Worm (Caenorhabditis elegans) whole organism, L4 larva: ENCODE results near the gene F16H6.3.
"Not testable (repeated sequence)": the region's sequence is repeated elsewhere in the genome, so short reads cannot be mapped to it uniquely, and the experiment has no call there.

Experiments
- F26F4.8 ChIP-seq: fragments of 200-800 bp; sonication (Bioruptor generic); conservative IDR thresholded peaks from 2 replicates; pipeline ENCODE4 v1.3.6; 2022; ENCODE audit warnings: missing genetic modification characterization, missing compliant biosample characterization
- F37D6.2 ChIP-seq: sonication (generic microtip); optimal IDR thresholded peaks from 2 replicates; lab custom pipeline; 2016; ENCODE audit warnings: mild to moderate bottlenecking, missing genetic modification characterization, missing compliant biosample characterization
- F49E8.2 ChIP-seq: sonication (generic microtip); optimal IDR thresholded peaks from 2 replicates; lab custom pipeline; 2016; ENCODE audit warnings: missing compliant biosample characterization, mild to moderate bottlenecking, missing genetic modification characterization, borderline replicate concordance
- R02D3.7 ChIP-seq: fragments of 150-350 bp; sonication (generic microtip); optimal IDR thresholded peaks from 3 replicates; lab custom pipeline; 2014; ENCODE audit warnings: missing biosample characterization, missing genetic modification characterization
- T20F7.1 ChIP-seq: fragments of 200-800 bp; sonication (Bioruptor generic); optimal IDR thresholded peaks from 2 replicates; lab custom pipeline; 2018; ENCODE audit warnings: mild to moderate bottlenecking, missing genetic modification characterization, missing compliant biosample characterization
- Y105C5A.15 ChIP-seq: fragments of 200-800 bp; sonication (Bioruptor generic); IDR thresholded peaks from 2 replicates; pipeline ENCODE4 v1.3.6; 2022; ENCODE audit warnings: missing genetic modification characterization, missing compliant biosample characterization
- Y75B8A.6 ChIP-seq: fragments of 200-800 bp; sonication (Bioruptor generic); IDR thresholded peaks from 2 replicates; pipeline ENCODE4 v1.3.6; 2022; ENCODE audit warnings: missing genetic modification reagents, missing genetic modification characterization, missing compliant biosample characterization
- aha-1 ChIP-seq: fragments of 150-350 bp; peaks from one replicate; lab custom pipeline; 2014; ENCODE audit warnings: missing biosample characterization, missing genetic modification characterization
- ama-1 ChIP-seq: fragments of 150-350 bp; optimal IDR thresholded peaks from 2 replicates; lab custom pipeline; 2014; ENCODE audit warnings: inconsistent platforms, mixed read lengths
- attf-4 ChIP-seq: sonication (generic microtip); optimal IDR thresholded peaks from 3 replicates; lab custom pipeline; 2017; ENCODE audit warnings: missing biosample characterization, missing genetic modification characterization
- cey-2 ChIP-seq: sonication (generic microtip); optimal IDR thresholded peaks from 3 replicates; lab custom pipeline; 2017; ENCODE audit warnings: missing genetic modification characterization, mild to moderate bottlenecking, missing compliant biosample characterization, antibody characterized with exemption, borderline replicate concordance; ENCODE audit not compliant: insufficient read depth
- daf-12 ChIP-seq: fragments of 150-350 bp; optimal IDR thresholded peaks from 2 replicates; lab custom pipeline; 2014; ENCODE audit warnings: missing biosample characterization, missing genetic modification reagents, missing genetic modification characterization
- daf-16 ChIP-seq, 3 experiments: sonication (generic microtip); optimal IDR thresholded peaks; 2 replicates each; lab custom pipeline; 2016 to 2017; ENCODE audit warnings: missing genetic modification characterization in 3 of 3, missing genetic modification reagents in 3 of 3, mild to moderate bottlenecking in 2 of 3, missing compliant biosample characterization in 2 of 3, missing biosample characterization in 1 of 3, moderate library complexity in 1 of 3
- daf-19 ChIP-seq: fragments of 200-800 bp; sonication (Bioruptor generic); conservative IDR thresholded peaks from 2 replicates; pipeline ENCODE4 v1.3.6; 2022; ENCODE audit warnings: missing genetic modification characterization, missing compliant biosample characterization
- daf-8 ChIP-seq: fragments of 200-800 bp; sonication (Bioruptor generic); IDR thresholded peaks from 2 replicates; pipeline ENCODE4 v1.3.6; 2022; ENCODE audit warnings: missing genetic modification characterization, missing compliant biosample characterization
- dmd-6 ChIP-seq: fragments of 200-800 bp; sonication (Bioruptor generic); IDR thresholded peaks from 2 replicates; pipeline ENCODE4 v1.3.6; 2022; ENCODE audit warnings: missing genetic modification reagents, missing genetic modification characterization, missing compliant biosample characterization
- duxl-1 ChIP-seq: sonication (generic microtip); optimal IDR thresholded peaks from 2 replicates; lab custom pipeline; 2016; ENCODE audit warnings: mild to moderate bottlenecking, missing genetic modification characterization, moderate library complexity, missing compliant biosample characterization; ENCODE audit not compliant: poor library complexity
- dve-1 ChIP-seq: sonication (generic microtip); optimal IDR thresholded peaks from 2 replicates; lab custom pipeline; 2017; ENCODE audit warnings: antibody characterized with exemption, mild to moderate bottlenecking, missing genetic modification characterization, missing compliant biosample characterization; ENCODE audit not compliant: insufficient read depth
- egl-43 ChIP-seq: fragments of 200-800 bp; sonication (Bioruptor generic); IDR thresholded peaks from 2 replicates; pipeline ENCODE4 v1.3.6; 2022; ENCODE audit warnings: missing genetic modification reagents, missing genetic modification characterization, missing compliant biosample characterization
- fkh-10 ChIP-seq: fragments of 150-350 bp; optimal IDR thresholded peaks from 2 replicates; lab custom pipeline; 2014; ENCODE audit warnings: missing biosample characterization, missing genetic modification reagents, missing genetic modification characterization
- hif-1 ChIP-seq, 2 experiments: sonication (generic microtip); optimal IDR thresholded peaks; 2 replicates each; lab custom pipeline; 2016 to 2017; ENCODE audit warnings: missing compliant biosample characterization in 2 of 2, missing genetic modification characterization in 2 of 2, missing genetic modification reagents in 2 of 2, missing genotype in 2 of 2, mild to moderate bottlenecking in 1 of 2
- hlh-11 ChIP-seq: fragments of 200-800 bp; sonication (Bioruptor generic); optimal IDR thresholded peaks from 2 replicates; lab custom pipeline; 2018; ENCODE audit warnings: mild to moderate bottlenecking, missing genetic modification characterization, missing compliant biosample characterization
- hlh-30 ChIP-seq: sonication (generic microtip); optimal IDR thresholded peaks from 2 replicates; lab custom pipeline; 2017; ENCODE audit warnings: antibody characterized with exemption, mild to moderate bottlenecking, missing genetic modification characterization, missing compliant biosample characterization; ENCODE audit not compliant: insufficient read depth
- lim-7 ChIP-seq: fragments of 200-800 bp; sonication (Bioruptor generic); IDR thresholded peaks from 2 replicates; pipeline ENCODE4 v1.3.6; 2022; ENCODE audit warnings: missing genetic modification characterization, missing compliant biosample characterization
- lin-29 ChIP-seq: fragments of 200-800 bp; sonication (Bioruptor generic); IDR thresholded peaks from 2 replicates; pipeline ENCODE4 v1.3.6; 2022; ENCODE audit warnings: missing genetic modification reagents, missing genetic modification characterization, missing compliant biosample characterization
- lin-38 ChIP-seq: fragments of 200-800 bp; sonication (Bioruptor generic); IDR thresholded peaks from 2 replicates; pipeline ENCODE4 v1.3.6; 2022; ENCODE audit warnings: missing genetic modification reagents, missing genetic modification characterization, missing compliant biosample characterization
- lsy-2 ChIP-seq, 2 experiments: fragments of 150-350 bp in 1 of 2; sonication (generic microtip) in 1 of 2; optimal IDR thresholded peaks; 2 replicates each; lab custom pipeline; 2014 to 2017; ENCODE audit warnings: missing biosample characterization in 2 of 2, missing genetic modification characterization in 2 of 2
- mep-1 ChIP-seq: fragments of 150-350 bp; sonication (generic microtip); optimal IDR thresholded peaks from 3 replicates; lab custom pipeline; 2014; ENCODE audit warnings: missing biosample characterization, missing genetic modification characterization
- mxl-3 ChIP-seq: fragments of 200-800 bp; sonication (Bioruptor generic); optimal IDR thresholded peaks from 2 replicates; lab custom pipeline; 2018; ENCODE audit warnings: mild to moderate bottlenecking, missing genetic modification characterization, missing compliant biosample characterization
- nhr-10 ChIP-seq: fragments of 150-350 bp; optimal IDR thresholded peaks from 2 replicates; lab custom pipeline; 2014; ENCODE audit warnings: missing biosample characterization, missing genetic modification characterization
- nhr-28 ChIP-seq: fragments of 150-350 bp; optimal IDR thresholded peaks from 2 replicates; lab custom pipeline; 2014; ENCODE audit warnings: missing biosample characterization, missing genetic modification characterization
- nhr-77 ChIP-seq: fragments of 150-350 bp; optimal IDR thresholded peaks from 2 replicates; lab custom pipeline; 2014; ENCODE audit warnings: missing biosample characterization, missing genetic modification characterization
- pqm-1 ChIP-seq: sonication (generic microtip); optimal IDR thresholded peaks from 2 replicates; lab custom pipeline; 2017; ENCODE audit warnings: missing biosample characterization, missing genetic modification characterization
- rbr-2 ChIP-seq: sonication (generic microtip); optimal IDR thresholded peaks from 2 replicates; lab custom pipeline; 2016; ENCODE audit warnings: missing genotype, missing genetic modification characterization, missing compliant biosample characterization
- snpc-4 ChIP-seq: fragments of 150-350 bp; optimal IDR thresholded peaks from 2 replicates; lab custom pipeline; 2014; ENCODE audit warnings: missing biosample characterization, missing genetic modification characterization
- spr-3 ChIP-seq: fragments of 200-800 bp; sonication (Bioruptor generic); optimal IDR thresholded peaks from 2 replicates; lab custom pipeline; 2018; ENCODE audit warnings: mild to moderate bottlenecking, missing genetic modification characterization, missing compliant biosample characterization
- zip-11 ChIP-seq: fragments of 200-800 bp; sonication (Bioruptor generic); IDR thresholded peaks from 2 replicates; pipeline ENCODE4 v1.3.6; 2022; ENCODE audit warnings: missing genetic modification characterization, missing compliant biosample characterization
- ztf-7 ChIP-seq: fragments of 150-350 bp; optimal IDR thresholded peaks from 2 replicates; lab custom pipeline; 2014; ENCODE audit warnings: missing biosample characterization, missing genetic modification characterization

The F16H6.3 gene

DNA sequence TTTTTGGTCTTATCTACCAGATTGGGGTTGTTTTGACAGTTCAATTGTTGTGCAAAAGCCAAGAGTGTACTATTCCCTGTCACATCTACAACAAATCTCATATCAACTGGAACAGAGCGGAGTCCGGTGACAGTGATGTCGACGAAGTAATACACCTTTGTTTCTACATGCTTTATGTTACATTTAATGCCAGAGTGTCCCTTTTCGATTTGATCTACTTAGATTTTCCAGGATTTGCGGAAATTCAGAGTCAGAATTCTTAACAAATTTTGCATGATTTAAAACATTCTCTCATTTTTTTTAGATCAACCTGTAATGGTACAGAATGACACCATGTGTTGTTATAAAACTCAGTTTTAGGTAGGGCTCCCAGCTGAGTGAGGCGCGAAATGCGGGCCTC is 21.1 kb downstream of the F16H6.3 start, which contains the start of gene F16H6.8:
TSS of gene F16H6.8 (minus strand) at position 101 of the 400 bp plus-strand sequence.
- TF ChIP-seq egl-43 (GFP tag; lab: Robert Waterston, UW); Y75B8A.6; spr-3 (GFP tag; lab: Kevin White, UChicago): not testable (repeated sequence)

DNA sequence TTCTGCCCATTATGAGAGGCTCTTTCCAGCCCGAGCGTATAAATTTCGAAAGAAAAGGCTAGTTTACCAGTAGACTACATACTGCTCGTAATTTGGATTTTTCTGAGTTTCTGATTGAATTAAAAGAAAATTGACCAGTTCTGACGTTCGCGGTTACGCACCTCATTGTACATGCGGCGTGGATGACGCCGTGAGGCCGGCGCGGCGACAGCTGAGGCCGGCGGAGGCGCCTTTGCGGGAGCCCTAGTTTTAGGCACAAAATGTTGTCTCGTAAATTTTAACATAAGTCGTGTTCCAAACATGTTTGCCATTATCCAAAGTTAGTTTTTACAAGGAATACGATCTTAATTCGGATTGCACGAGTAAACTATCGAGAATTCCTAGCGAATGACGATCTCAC is 21.7 kb downstream of the F16H6.3 start, which contains the start of gene F16H6.9:
TSS of gene F16H6.9 (plus strand) at position 301 of the 400 bp plus-strand sequence.
- TF ChIP-seq Y105C5A.15 (GFP tag; lab: Robert Waterston, UW); nhr-10 (tag; lab: Kevin White, UChicago); T20F7.1 (GFP tag; lab: Kevin White, UChicago): not testable (repeated sequence)
- TF ChIP-seq, all 104 proteins: peak for 0; not testable (repeated sequence) for 104

DNA sequence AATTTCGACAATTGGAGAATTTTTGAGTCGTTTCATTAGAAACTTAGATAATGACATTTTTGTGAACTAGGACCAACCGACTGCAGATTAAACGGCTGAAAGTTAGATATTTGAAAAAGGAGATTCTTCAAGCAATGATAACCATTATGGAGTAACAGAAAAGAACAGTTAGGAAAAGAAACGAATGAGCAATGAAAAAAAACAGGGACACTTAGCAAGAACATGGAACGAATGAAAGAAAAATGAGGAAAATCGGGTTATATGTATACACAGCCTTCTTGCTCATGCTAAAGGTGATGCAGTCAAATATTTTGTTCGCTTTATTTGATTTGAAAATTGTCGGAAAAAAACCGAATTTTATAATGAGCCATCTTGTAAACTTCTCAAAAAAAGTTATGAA is 29.2 kb downstream of the F16H6.3 start, which contains the start of gene F16H6.10:
TSS of gene F16H6.10 (minus strand) at position 101 of the 400 bp plus-strand sequence.
- TF ChIP-seq ama-1 (lab: Kevin White, UChicago), result no peak
- TF ChIP-seq lin-29, result no peak
- no peak for TF ChIP-seq hif-1 (tag; optimal IDR thresholded peaks at IDR 0.05; lab: Kevin White, UChicago)
- TF ChIP-seq F49E8.2 (tag; lab: Kevin White, UChicago), result no peak
- no peak for TF ChIP-seq rbr-2
- TF ChIP-seq duxl-1, result no peak
- TF ChIP-seq daf-12 (tag; lab: Kevin White, UChicago), result no peak
- TF ChIP-seq zip-11 (GFP tag; lab: Robert Waterston, UW), result no peak
- no peak for TF ChIP-seq Y105C5A.15 (GFP tag; lab: Robert Waterston, UW)
- no peak for TF ChIP-seq ztf-7
- TF ChIP-seq lim-7 (GFP tag; lab: Robert Waterston, UW), result no peak
- no peak for TF ChIP-seq daf-8 (GFP tag; lab: Robert Waterston, UW)
- TF ChIP-seq R02D3.7, result no peak
- no peak for TF ChIP-seq daf-19 (GFP tag; lab: Robert Waterston, UW)
- TF ChIP-seq F37D6.2 (tag; lab: Kevin White, UChicago), result no peak

DNA sequence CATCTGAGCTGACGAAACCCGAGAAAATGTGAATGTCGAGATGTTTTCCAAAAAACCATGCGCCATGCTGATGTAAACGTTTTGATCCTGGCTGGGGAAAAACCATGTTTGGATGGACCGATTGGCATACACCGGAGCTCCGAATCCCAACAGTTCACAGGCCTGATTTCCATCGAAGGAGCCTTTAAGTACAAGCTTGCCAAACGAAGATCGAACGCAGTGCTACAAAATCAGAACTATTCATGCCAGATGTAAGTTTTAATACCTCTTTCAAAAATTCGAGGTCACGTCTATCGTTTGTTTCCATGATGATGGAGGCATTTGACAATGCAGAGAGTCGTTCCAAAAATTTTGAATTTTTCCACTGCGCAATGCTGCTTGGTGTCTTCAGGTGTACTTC is 40.7 kb downstream of the F16H6.3 start:
- TF ChIP-seq aha-1 (tag; lab: Kevin White, UChicago), result peak; percentile 95
- TF ChIP-seq cey-2 (tag; lab: Kevin White, UChicago), result no peak

DNA sequence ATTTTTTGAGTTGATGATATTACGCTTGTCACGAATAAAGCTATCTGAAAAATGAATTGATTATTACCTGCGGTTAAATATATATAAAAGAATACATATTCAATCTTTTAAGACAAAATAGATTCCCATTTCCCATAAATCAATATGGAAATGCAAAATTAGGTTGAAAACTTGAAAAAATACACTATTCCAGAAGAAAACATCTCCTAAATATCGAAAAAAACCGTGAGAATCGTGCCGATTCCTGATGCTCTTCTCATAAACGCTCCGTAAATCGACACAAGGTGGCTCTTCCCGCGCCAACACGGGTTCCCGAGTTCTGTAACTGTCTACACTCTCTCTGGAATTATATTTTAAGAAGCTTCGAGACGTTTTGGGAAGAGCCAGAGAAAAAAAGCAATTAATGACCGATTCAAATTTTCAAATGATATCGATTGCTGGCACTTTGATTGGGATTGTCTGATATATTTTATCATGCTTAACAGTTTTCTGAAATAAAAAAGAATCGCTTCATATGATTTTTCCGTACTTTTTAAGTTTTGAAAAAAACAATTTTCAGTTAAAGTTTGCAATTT is 41.7 kb downstream of the F16H6.3 start, which contains the start of gene R10E8.3:
TSS of gene R10E8.3 (minus strand) at position 51 of the 575 bp plus-strand sequence.
- TF ChIP-seq daf-16 (GFP tag; optimal IDR thresholded peaks at IDR 0.05; lab: Kevin White, UChicago) (no peak), daf-16 (tag; optimal IDR thresholded peaks at IDR 0.05; lab: Kevin White, UChicago) (peak; percentile 45), fkh-10 (GFP tag; lab: Kevin White, UChicago) (no peak), nhr-77 (peak; percentile 28), hlh-30 (tag; lab: Kevin White, UChicago) (peak; percentile 30), dve-1 (peak; percentile 52)

DNA sequence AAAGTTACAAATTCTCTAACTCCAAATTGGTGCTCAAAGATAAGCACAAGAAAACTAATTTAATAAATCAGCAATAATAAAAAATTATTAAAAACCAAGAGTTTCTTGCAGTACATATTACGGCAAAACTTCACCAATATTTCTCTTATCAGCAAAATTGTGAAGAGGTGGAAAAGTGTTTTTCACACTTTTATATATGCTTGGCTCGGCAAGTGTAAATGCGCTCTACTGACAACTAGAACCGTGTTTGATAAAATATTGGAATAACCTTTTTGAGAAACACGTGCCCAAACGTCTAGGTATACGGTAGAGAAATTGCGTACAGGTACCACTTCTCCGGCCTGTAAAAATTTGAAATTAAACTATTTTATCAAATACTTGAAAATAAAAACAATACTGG is 46.2 kb downstream of the F16H6.3 start, which contains the start of gene R10E8.8:
TSS of gene R10E8.8 (minus strand) at position 343 of the 400 bp plus-strand sequence.
- no peak for TF ChIP-seq duxl-1
- 0 out of 2 replicates have a peak, but pooled peaks have one; percentile 25 for TF ChIP-seq dmd-6 (GFP tag; lab: Robert Waterston, UW)
- peak; percentile 15 for TF ChIP-seq nhr-77
- TF ChIP-seq nhr-28 (tag; lab: Kevin White, UChicago), result peak; percentile 68
- TF ChIP-seq hlh-11 (tag; lab: Kevin White, UChicago), result peak; percentile 35
- peak in 1 of 2 experiments; percentile 41 for TF ChIP-seq lsy-2 (tag; optimal IDR thresholded peaks at IDR 0.05; lab: Kevin White, UChicago)
- no peak for TF ChIP-seq daf-16 (GFP tag; optimal IDR thresholded peaks at IDR 0.05; lab: Kevin White, UChicago)
- peak; percentile 81 for TF ChIP-seq daf-16 (tag; optimal IDR thresholded peaks at IDR 0.05; lab: Kevin White, UChicago)
- peak; percentile 6 for TF ChIP-seq mep-1 (tag; lab: Kevin White, UChicago)
- no peak for TF ChIP-seq hlh-30 (tag; lab: Kevin White, UChicago)
- no peak for TF ChIP-seq F26F4.8 (GFP tag; lab: Robert Waterston, UW)
- TF ChIP-seq pqm-1 (tag; lab: Kevin White, UChicago), result peak; percentile 77
- no peak for TF ChIP-seq attf-4 (tag; lab: Kevin White, UChicago)
- peak; percentile 9 for TF ChIP-seq mxl-3 (GFP tag; lab: Kevin White, UChicago)
- peak; percentile 75 for TF ChIP-seq dve-1
- no peak for TF ChIP-seq snpc-4 (tag; lab: Kevin White, UChicago)
- TF ChIP-seq lin-38 (GFP tag; lab: Robert Waterston, UW), result peak; percentile 67
- TF ChIP-seq, all 104 proteins: peak for 11
